Worm (Caenorhabditis elegans): ENCODE data around the gene spp-8.

ce11 chrIV:8453178-8453577, 28.3 kb upstream of the spp-8 start:
- no peak for TF ChIP-seq jun-1 (tag; optimal IDR thresholded peaks at IDR 0.05)
- no peak for TF ChIP-seq lin-39 (tag; optimal IDR thresholded peaks at IDR 0.05)
- no peak for TF ChIP-seq rnt-1 (tag; optimal IDR thresholded peaks at IDR 0.05)
- no peak for TF ChIP-seq elt-3 (tag; optimal IDR thresholded peaks at IDR 0.05)

All from whole organism, L1 larva.